Fruit fly (Drosophila melanogaster) whole organism, pupa: ENCODE measurements around the gene CG15025.

Experiments used
- CG10348 ChIP-seq: fragments of 200-800 bp; sonication (Bioruptor generic); IDR thresholded peaks from 2 replicates; pipeline ENCODE4 v1.3.6; 2022; ENCODE audit warnings: missing biosample characterization, missing genetic modification characterization
- CG12605 ChIP-seq: fragments of 200-800 bp; sonication (Bioruptor generic); IDR thresholded peaks from 2 replicates; pipeline ENCODE4 v1.3.6; 2022; ENCODE audit warnings: missing biosample characterization, missing genetic modification characterization
- CG14655 ChIP-seq: fragments of 200-800 bp; sonication (Bioruptor generic); optimal IDR thresholded peaks from 3 replicates; lab custom pipeline; 2017; ENCODE audit warnings: mild to moderate bottlenecking, missing biosample characterization, missing genetic modification reagents, missing genetic modification characterization
- CG15710 ChIP-seq: fragments of 200-800 bp; sonication (Bioruptor generic); optimal IDR thresholded peaks from 2 replicates; lab custom pipeline; 2018; ENCODE audit warnings: missing biosample characterization, mild to moderate bottlenecking, missing genetic modification characterization, moderate library complexity
- CG34367 ChIP-seq: fragments of 200-800 bp; sonication (Bioruptor generic); optimal IDR thresholded peaks from 2 replicates; lab custom pipeline; 2018; ENCODE audit warnings: missing biosample characterization, mild to moderate bottlenecking, missing genetic modification characterization
- CG8301 ChIP-seq: fragments of 200-800 bp; sonication (Bioruptor generic); optimal IDR thresholded peaks from 2 replicates; lab custom pipeline; 2018; ENCODE audit warnings: missing biosample characterization, mild to moderate bottlenecking, missing genetic modification characterization
- CG9948 ChIP-seq: fragments of 200-800 bp; sonication (Bioruptor generic); optimal IDR thresholded peaks from 2 replicates; lab custom pipeline; 2018; ENCODE audit warnings: missing biosample characterization, mild to moderate bottlenecking, missing genetic modification characterization, moderate library complexity
- Pif1A ChIP-seq: fragments of 200-800 bp; sonication (Bioruptor generic); optimal IDR thresholded peaks from 3 replicates; lab custom pipeline; 2016; ENCODE audit warnings: missing biosample characterization, missing genetic modification characterization
- Pif1B ChIP-seq: fragments of 200-800 bp; sonication (Bioruptor generic); optimal IDR thresholded peaks from 3 replicates; lab custom pipeline; 2016; ENCODE audit warnings: missing biosample characterization, missing genetic modification characterization

- TF ChIP-seq CG14655 (GFP tag; lab: Kevin White, UChicago) = no peak
- TF ChIP-seq CG10348 = no peak
- TF ChIP-seq CG9948 (tag; lab: Kevin White, UChicago) = no peak
- TF ChIP-seq CG12605 (GFP tag; lab: Robert Waterston, UW) = no peak
- TF ChIP-seq Pif1B (GFP tag; lab: Kevin White, UChicago) = no peak
- no peak for TF ChIP-seq Pif1A (GFP tag; lab: Kevin White, UChicago)
- TF ChIP-seq CG8301 (tag; lab: Kevin White, UChicago) = no peak
- TF ChIP-seq CG15710 (tag; lab: Kevin White, UChicago) = no peak
- TF ChIP-seq CG34367 (tag; lab: Kevin White, UChicago) = no peak
Measured at dm6 chr3R:19467464-19467863, 23.5 kb downstream of the CG15025 start.
